Fruit fly (Drosophila melanogaster): ENCODE results near the gene Timp.

Gene Timp

DNA sequence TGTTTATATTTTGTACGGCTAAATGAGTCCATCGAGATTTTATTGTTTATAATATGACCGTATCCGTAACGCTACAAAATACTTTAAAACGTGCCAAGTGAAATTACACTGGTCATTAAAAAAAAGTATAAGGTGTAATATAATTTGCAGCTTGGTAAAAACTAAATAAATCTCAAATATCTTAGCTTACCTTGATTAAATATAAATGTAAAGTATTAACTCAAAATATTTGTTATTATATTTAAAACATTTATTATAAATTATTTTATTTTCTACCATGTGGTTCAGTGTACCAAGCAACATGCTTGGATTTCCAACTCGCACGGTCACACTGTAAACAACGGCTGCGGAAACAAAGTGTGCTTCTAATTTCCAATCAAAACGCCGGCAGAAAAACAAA is 49.0 kb upstream of the Timp start, which contains the start of the genes Sirt6 and pont (continued):
- peak; percentile 58 for TF ChIP-seq CG3838 (GFP tag; optimal IDR thresholded peaks at IDR 0.05)
- peak; percentile 88 for TF ChIP-seq abd-A (tag; optimal IDR thresholded peaks at IDR 0.05)
- peak; percentile 7 for TF ChIP-seq maf-S (GFP tag; optimal IDR thresholded peaks at IDR 0.05)
- no peak for TF ChIP-seq bowl (GFP tag; IDR thresholded peaks at IDR 0.05)
- no peak for TF ChIP-seq chinmo (GFP tag; IDR thresholded peaks at IDR 0.05; ENCODE audit: partially characterized antibody)
- TF ChIP-seq lilli (GFP tag; optimal IDR thresholded peaks at IDR 0.05): peak; percentile 83
- TF ChIP-seq Aef1 (GFP tag; IDR thresholded peaks at IDR 0.05): no peak
- peak; percentile 97 for TF ChIP-seq Ssrp (tag; optimal IDR thresholded peaks at IDR 0.05)
- TF ChIP-seq tin (GFP tag; optimal IDR thresholded peaks at IDR 0.05): peak; percentile 91
- TF ChIP-seq Hr78 (GFP tag; optimal IDR thresholded peaks at IDR 0.05): peak in 1 of 2 experiments; percentile 80
- TF ChIP-seq sima (GFP tag; optimal IDR thresholded peaks at IDR 0.05): no peak
- peak; percentile 83 for TF ChIP-seq BtbVII (GFP tag; optimal IDR thresholded peaks at IDR 0.05)
- TF ChIP-seq CG18476 (GFP tag; optimal IDR thresholded peaks at IDR 0.05): peak; percentile 87
- no peak for TF ChIP-seq Taf1 (GFP tag; IDR thresholded peaks at IDR 0.05)
- TF ChIP-seq CG11247 (GFP tag; IDR thresholded peaks at IDR 0.05): no peak
- peak; percentile 80 for TF ChIP-seq CG11723 (GFP tag; optimal IDR thresholded peaks at IDR 0.05)
- TF ChIP-seq prd (optimal IDR thresholded peaks at IDR 0.05): no peak
- TF ChIP-seq prd (GFP tag; IDR thresholded peaks at IDR 0.05): no peak
- TF ChIP-seq sr (GFP tag; IDR thresholded peaks at IDR 0.05): no peak
- peak; percentile 96 for TF ChIP-seq Oli (tag; optimal IDR thresholded peaks at IDR 0.05)
- no peak for TF ChIP-seq CG14667 (GFP tag; IDR thresholded peaks at IDR 0.05)
- TF ChIP-seq zfh2 (GFP tag; optimal IDR thresholded peaks at IDR 0.05): peak; percentile 55
- TF ChIP-seq bsh (GFP tag; optimal IDR thresholded peaks at IDR 0.05): peak; percentile 44 to 98
- TF ChIP-seq fru (optimal IDR thresholded peaks at IDR 0.05): no peak
- TF ChIP-seq Dip3 (GFP tag; optimal IDR thresholded peaks at IDR 0.05): peak; percentile 59
- peak in 1 of 3 experiments; percentile 91 for TF ChIP-seq Stat92E (GFP tag; optimal IDR thresholded peaks at IDR 0.05)
- TF ChIP-seq dmrt99B (tag; optimal IDR thresholded peaks at IDR 0.05): peak; percentile 96
- peak; percentile 87 for TF ChIP-seq psq (GFP tag; optimal IDR thresholded peaks at IDR 0.05)
- peak; percentile 25 for TF ChIP-seq CTCF (GFP tag; optimal IDR thresholded peaks at IDR 0.05)
- peak; percentile 84 for TF ChIP-seq Nf-YB (GFP tag; optimal IDR thresholded peaks at IDR 0.05)
- no peak for TF ChIP-seq Xrp1 (GFP tag; IDR thresholded peaks at IDR 0.05)
- no peak for TF ChIP-seq E2f2 (GFP tag; IDR thresholded peaks at IDR 0.05)
- no peak for TF ChIP-seq HLH4C (GFP tag; IDR thresholded peaks at IDR 0.05; ENCODE audit: partially characterized antibody)
- TF ChIP-seq ftz-f1 (GFP tag; optimal IDR thresholded peaks at IDR 0.05): no peak
- TF ChIP-seq CG18764 (GFP tag; optimal IDR thresholded peaks at IDR 0.05): peak; percentile 88
- TF ChIP-seq CG10274 (GFP tag; optimal IDR thresholded peaks at IDR 0.05): peak; percentile 32
- TF ChIP-seq Hey (tag; optimal IDR thresholded peaks at IDR 0.05): no peak
- TF ChIP-seq CG13424 (tag; optimal IDR thresholded peaks at IDR 0.05): peak; percentile 96
- TF ChIP-seq CG1832 (GFP tag; optimal IDR thresholded peaks at IDR 0.05): no peak
- TF ChIP-seq btn (GFP tag; optimal IDR thresholded peaks at IDR 0.05): no peak
- TF ChIP-seq scrt (GFP tag; optimal IDR thresholded peaks at IDR 0.05): peak; percentile 88
- TF ChIP-seq run (tag; optimal IDR thresholded peaks at IDR 0.05): peak; percentile 86
- TF ChIP-seq HLHmδ (GFP tag; optimal IDR thresholded peaks at IDR 0.05): no peak
- TF ChIP-seq CG42726 (GFP tag; IDR thresholded peaks at IDR 0.05; ENCODE audit: partially characterized antibody): no peak
- peak; percentile 8 for TF ChIP-seq Dad (GFP tag; optimal IDR thresholded peaks at IDR 0.05)
- TF ChIP-seq CG18619 (GFP tag; optimal IDR thresholded peaks at IDR 0.05): peak; percentile 91
- TF ChIP-seq Tbp (GFP tag; optimal IDR thresholded peaks at IDR 0.05): no peak
- no peak for TF ChIP-seq nerfin-2 (GFP tag; IDR thresholded peaks at IDR 0.05; ENCODE audit: partially characterized antibody)
- no peak for TF ChIP-seq Ravus (GFP tag; IDR thresholded peaks at IDR 0.05)
- peak; percentile 94 for TF ChIP-seq Max (GFP tag; optimal IDR thresholded peaks at IDR 0.05)
- TF ChIP-seq fd64A (GFP tag; optimal IDR thresholded peaks at IDR 0.05): no peak
- TF ChIP-seq B-H2 (GFP tag; optimal IDR thresholded peaks at IDR 0.05): peak; percentile 75
